Fruit fly (Drosophila melanogaster): ENCODE results near the gene CG9777.

Gene CG9777

dm6 chrX:16644535-16645131 is 12.6 kb upstream of the CG9777 start (continued):
- TF ChIP-seq MBD-R2 (GFP tag; IDR thresholded peaks at IDR 0.05) (no peak), corto (GFP tag; optimal IDR thresholded peaks at IDR 0.05) (no peak), br (optimal IDR thresholded peaks at IDR 0.05) (no peak), CG4360 (GFP tag; IDR thresholded peaks at IDR 0.05) (no peak), odd (GFP tag; optimal IDR thresholded peaks at IDR 0.05) (peak; percentile 59), h (optimal IDR thresholded peaks at IDR 0.05) (no peak), lbe (GFP tag; optimal IDR thresholded peaks at IDR 0.05) (no peak), ftz-f1 (GFP tag; optimal IDR thresholded peaks at IDR 0.05) (no peak), slbo (GFP tag; IDR thresholded peaks at IDR 0.05) (no peak), CG2678 (tag; optimal IDR thresholded peaks at IDR 0.05) (peak; percentile 64), fu2 (GFP tag; optimal IDR thresholded peaks at IDR 0.05) (no peak), CG10979 (tag; optimal IDR thresholded peaks at IDR 0.05) (peak; percentile 40), ind (GFP tag; optimal IDR thresholded peaks at IDR 0.05) (no peak), CG18262 (tag; optimal IDR thresholded peaks at IDR 0.05) (peak; percentile 52), aop (GFP tag; IDR thresholded peaks at IDR 0.05) (no peak), CG31388 (GFP tag; optimal IDR thresholded peaks at IDR 0.05) (no peak), Fer3 (tag; optimal IDR thresholded peaks at IDR 0.05) (peak; percentile 16), CG16779 (GFP tag; IDR thresholded peaks at IDR 0.05) (no peak), CG10462 (GFP tag; optimal IDR thresholded peaks at IDR 0.05) (peak; percentile 7), CG6854 (GFP tag; optimal IDR thresholded peaks at IDR 0.05) (no peak), CG1529 (GFP tag; optimal IDR thresholded peaks at IDR 0.05) (peak; percentile 52), dysf (GFP tag; IDR thresholded peaks at IDR 0.05) (no peak), CG11560 (tag; IDR thresholded peaks at IDR 0.05) (no peak), Atf-2 (GFP tag; optimal IDR thresholded peaks at IDR 0.05) (no peak), Blimp-1 (GFP tag; optimal IDR thresholded peaks at IDR 0.05) (peak; percentile 41), Pdp1 (GFP tag; optimal IDR thresholded peaks at IDR 0.05) (peak in 1 of 2 experiments; percentile 41), Dip3 (GFP tag; optimal IDR thresholded peaks at IDR 0.05) (no peak), rib (GFP tag; IDR thresholded peaks at IDR 0.05) (no peak), nerfin-2 (GFP tag; IDR thresholded peaks at IDR 0.05; ENCODE audit: partially characterized antibody) (no peak), CG11456 (GFP tag; IDR thresholded peaks at IDR 0.05) (no peak), schlank (tag; optimal IDR thresholded peaks at IDR 0.05) (no peak), ara (GFP tag; IDR thresholded peaks at IDR 0.05) (no peak), CG9797 (GFP tag; optimal IDR thresholded peaks at IDR 0.05) (no peak), knrl (GFP tag; IDR thresholded peaks at IDR 0.05; ENCODE audit: partially characterized antibody) (no peak), trem (tag; optimal IDR thresholded peaks at IDR 0.05) (no peak), CG1024 (GFP tag; IDR thresholded peaks at IDR 0.05) (no peak), Rx (GFP tag; IDR thresholded peaks at IDR 0.05) (no peak), Doc3 (GFP tag; IDR thresholded peaks at IDR 0.05; ENCODE audit: partially characterized antibody) (no peak), CG15269 (tag; optimal IDR thresholded peaks at IDR 0.05) (no peak), Sry-β (GFP tag; optimal IDR thresholded peaks at IDR 0.05) (no peak), Dfd (GFP tag; optimal IDR thresholded peaks at IDR 0.05) (no peak), seq (GFP tag; IDR thresholded peaks at IDR 0.05) (peak; percentile 9; the same call in 1 of the 2 replicates), emc (GFP tag; optimal IDR thresholded peaks at IDR 0.05) (no peak), CG9215 (GFP tag; IDR thresholded peaks at IDR 0.05) (no peak), Aef1 (GFP tag; IDR thresholded peaks at IDR 0.05) (no peak), CG8765 (GFP tag; IDR thresholded peaks at IDR 0.05) (0 out of 2 replicates have a peak, but pooled peaks have one; percentile 11), kni (GFP tag; optimal IDR thresholded peaks at IDR 0.05) (peak; percentile 52), ewg (GFP tag; optimal IDR thresholded peaks at IDR 0.05) (peak; percentile 45), Ada2b (GFP tag; IDR thresholded peaks at IDR 0.05) (no peak), Oaz (GFP tag; IDR thresholded peaks at IDR 0.05) (no peak), YL-1 (GFP tag; optimal IDR thresholded peaks at IDR 0.05) (peak; percentile 1), CHES-1-like (GFP tag; optimal IDR thresholded peaks at IDR 0.05) (no peak)
